Fruit fly (Drosophila melanogaster) whole organism: Measurements from ENCODE around the gene CG9775.
A peak's percentile ranks its signal among the peaks of the same experiment; 100 is the strongest.

ENCODE experiments used
- CG8478 ChIP-seq: fragments of >200 bp; optimal IDR thresholded peaks from 2 replicates; lab custom pipeline; 2018; ENCODE audit warnings: inconsistent platforms
- Dll ChIP-seq: fragments of >200 bp; optimal IDR thresholded peaks from 2 replicates; lab custom pipeline; 2017
- EcR ChIP-seq, 2 experiments: fragments of >200 bp; optimal IDR thresholded peaks; 2 replicates each; lab custom pipeline; 2017; ENCODE audit warnings: missing biosample characterization in 2 of 2, missing genetic modification characterization in 2 of 2, missing genetic modification reagents in 2 of 2
- pan ChIP-seq: fragments of >200 bp; optimal IDR thresholded peaks from 2 replicates; lab custom pipeline; 2017
- psq ChIP-seq: fragments of >200 bp; optimal IDR thresholded peaks from 2 replicates; lab custom pipeline; 2017
- usp ChIP-seq: fragments of >200 bp; optimal IDR thresholded peaks from 2 replicates; lab custom pipeline; 2017; ENCODE audit warnings: missing biosample characterization, missing genetic modification characterization, mixed read lengths

Gene CG9775

DNA sequence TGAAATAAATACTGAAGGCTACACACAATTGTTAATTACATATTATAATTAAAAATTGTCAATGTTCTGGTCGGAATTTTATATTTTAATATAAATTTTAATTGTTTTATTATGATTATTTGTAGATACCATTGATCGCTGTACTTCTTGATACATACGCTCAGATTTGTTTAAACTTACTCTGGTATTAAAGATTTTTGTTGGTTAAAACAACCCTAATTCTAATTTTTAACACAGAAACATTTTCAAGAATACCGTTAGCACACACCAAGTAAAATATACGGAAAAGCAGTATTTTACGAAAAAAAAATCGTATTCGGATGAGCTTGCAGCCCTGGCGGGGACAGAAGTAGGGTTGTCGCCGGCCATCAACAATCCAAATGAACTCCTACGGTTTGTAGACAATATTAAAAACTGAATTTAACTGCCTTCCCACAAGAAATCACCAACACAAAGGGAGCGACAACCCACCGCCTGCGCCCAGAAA is at the start of gene CG9775, which contains the start of the genes MED31 and slx1:
Gene CG9775 (minus strand): TSS at position 223 of the 487 bp plus-strand sequence.
Gene MED31 (plus strand): TSS at position 348 of the 487 bp plus-strand sequence.
Gene slx1 (plus strand): TSS at position 348 of the 487 bp plus-strand sequence.
- no peak for TF ChIP-seq Dll (lab: Kevin White, UChicago)
- TF ChIP-seq CG8478 (lab: Kevin White, UChicago) = no peak
- TF ChIP-seq usp (GFP tag; lab: Kevin White, UChicago) = no peak
- no peak for TF ChIP-seq pan (lab: Kevin White, UChicago)
- no peak for TF ChIP-seq EcR (GFP tag; optimal IDR thresholded peaks at IDR 0.05; lab: Kevin White, UChicago)
- TF ChIP-seq psq = no peak

DNA sequence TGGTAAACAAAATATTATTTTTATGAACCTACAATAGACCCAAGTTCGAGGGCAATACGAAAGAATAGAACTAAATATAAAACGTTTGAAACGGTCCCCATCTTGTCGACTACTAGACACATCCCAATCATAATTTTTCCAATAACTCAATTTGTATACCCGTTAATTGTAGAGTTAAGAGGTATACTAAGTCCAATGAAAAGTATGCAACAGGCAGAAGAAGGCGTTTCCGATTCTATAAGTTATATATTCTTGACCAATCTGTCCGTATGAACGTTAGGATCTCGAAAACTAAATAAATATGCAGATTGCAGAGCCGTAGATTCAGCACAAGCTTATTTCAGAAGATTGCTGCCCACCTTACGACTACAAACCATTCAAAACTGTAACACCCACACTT is 48.9 kb upstream of the CG9775 start, which contains the start of gene CG33927:
Gene CG33927 (minus strand): TSS at position 101 of the 400 bp plus-strand sequence.
- no peak for TF ChIP-seq CG8478 (lab: Kevin White, UChicago)
- no peak for TF ChIP-seq EcR (GFP tag; optimal IDR thresholded peaks at IDR 0.05; lab: Kevin White, UChicago)
- TF ChIP-seq Dll (lab: Kevin White, UChicago) = no peak
- no peak for TF ChIP-seq usp (GFP tag; lab: Kevin White, UChicago)
- TF ChIP-seq psq = no peak

DNA sequence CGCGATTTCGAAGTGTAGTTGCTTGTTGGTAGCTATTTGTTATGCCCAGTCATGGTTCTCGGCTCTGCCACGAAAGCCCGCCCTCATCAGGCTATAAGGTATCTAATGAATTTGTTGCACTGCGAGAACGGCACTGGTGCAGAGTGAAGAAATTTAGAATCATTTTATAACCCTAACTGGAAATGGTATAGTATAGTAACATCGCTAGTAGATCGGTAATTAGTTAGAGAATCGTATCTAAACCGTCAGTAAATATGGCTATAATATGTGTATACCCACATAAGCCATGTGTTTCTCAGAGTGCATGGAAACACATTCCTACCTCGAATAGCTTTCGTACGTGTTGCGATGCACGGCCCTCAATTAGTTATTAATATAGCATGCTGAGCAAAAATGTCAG is 45.6 kb upstream of the CG9775 start:
- TF ChIP-seq EcR (GFP tag; optimal IDR thresholded peaks at IDR 0.05; lab: Kevin White, UChicago) = no peak
- no peak for TF ChIP-seq pan (lab: Kevin White, UChicago)
- no peak for TF ChIP-seq usp (GFP tag; lab: Kevin White, UChicago)

DNA sequence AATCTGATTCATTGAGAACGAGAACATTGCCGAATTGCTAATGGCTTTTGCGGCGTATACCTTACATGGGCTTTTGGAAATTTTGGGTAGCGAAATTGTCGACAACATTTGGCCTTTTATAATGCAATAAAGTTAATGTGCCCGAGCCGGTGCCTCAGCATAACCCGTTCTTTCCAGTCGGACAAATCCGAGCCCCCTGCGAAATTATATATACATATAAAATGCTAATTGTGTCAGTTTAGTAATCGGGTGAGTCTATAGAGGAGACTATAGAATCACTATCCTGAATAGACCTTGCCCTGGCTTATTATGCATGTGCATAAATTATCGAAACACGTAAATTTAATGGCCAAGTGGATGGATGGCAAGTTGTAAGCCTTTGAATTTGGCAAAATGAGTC is 36.7 kb upstream of the CG9775 start:
- TF ChIP-seq usp (GFP tag; lab: Kevin White, UChicago) = no peak
- TF ChIP-seq Dll (lab: Kevin White, UChicago) = no peak
- TF ChIP-seq pan (lab: Kevin White, UChicago) = no peak
- no peak for TF ChIP-seq EcR (GFP tag; optimal IDR thresholded peaks at IDR 0.05; lab: Kevin White, UChicago)
- no peak for TF ChIP-seq CG8478 (lab: Kevin White, UChicago)
- no peak for TF ChIP-seq psq

DNA sequence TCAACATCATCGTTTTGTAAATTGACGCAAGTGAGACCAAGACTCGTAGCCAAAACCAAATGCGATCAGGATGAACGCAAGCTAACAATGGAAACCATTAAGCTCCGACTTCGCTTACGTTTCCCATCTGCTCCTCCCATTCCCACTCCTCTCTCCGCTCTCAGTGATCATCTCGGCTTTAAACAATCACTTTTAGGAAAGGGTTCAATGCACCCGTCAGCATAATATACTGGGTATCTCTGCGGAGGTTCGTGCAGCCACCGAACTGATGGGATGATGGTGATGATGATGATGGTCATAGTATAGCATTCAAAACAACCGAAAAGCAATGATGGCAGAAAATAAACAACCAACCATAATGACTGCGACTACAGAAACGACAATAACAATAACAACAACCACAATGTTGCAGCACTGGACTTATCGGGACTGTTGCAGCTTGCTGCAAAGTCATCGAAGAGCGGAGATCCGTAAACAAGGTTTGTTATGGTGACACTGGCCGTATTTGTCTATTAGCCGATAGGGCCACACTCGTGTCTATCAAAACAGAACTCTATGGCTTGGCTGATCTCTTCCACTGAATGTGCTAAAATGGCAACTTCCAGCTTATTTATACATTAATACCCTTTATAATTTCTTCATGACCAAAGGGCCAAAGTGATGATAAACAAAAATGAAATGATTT is 35.5 kb upstream of the CG9775 start:
- no peak for TF ChIP-seq CG8478 (lab: Kevin White, UChicago)
- TF ChIP-seq EcR (GFP tag; optimal IDR thresholded peaks at IDR 0.05; lab: Kevin White, UChicago) = peak in 1 of 2 experiments; percentile 51
- no peak for TF ChIP-seq Dll (lab: Kevin White, UChicago)
- TF ChIP-seq psq = no peak
- no peak for TF ChIP-seq usp (GFP tag; lab: Kevin White, UChicago)
- no peak for TF ChIP-seq pan (lab: Kevin White, UChicago)

DNA sequence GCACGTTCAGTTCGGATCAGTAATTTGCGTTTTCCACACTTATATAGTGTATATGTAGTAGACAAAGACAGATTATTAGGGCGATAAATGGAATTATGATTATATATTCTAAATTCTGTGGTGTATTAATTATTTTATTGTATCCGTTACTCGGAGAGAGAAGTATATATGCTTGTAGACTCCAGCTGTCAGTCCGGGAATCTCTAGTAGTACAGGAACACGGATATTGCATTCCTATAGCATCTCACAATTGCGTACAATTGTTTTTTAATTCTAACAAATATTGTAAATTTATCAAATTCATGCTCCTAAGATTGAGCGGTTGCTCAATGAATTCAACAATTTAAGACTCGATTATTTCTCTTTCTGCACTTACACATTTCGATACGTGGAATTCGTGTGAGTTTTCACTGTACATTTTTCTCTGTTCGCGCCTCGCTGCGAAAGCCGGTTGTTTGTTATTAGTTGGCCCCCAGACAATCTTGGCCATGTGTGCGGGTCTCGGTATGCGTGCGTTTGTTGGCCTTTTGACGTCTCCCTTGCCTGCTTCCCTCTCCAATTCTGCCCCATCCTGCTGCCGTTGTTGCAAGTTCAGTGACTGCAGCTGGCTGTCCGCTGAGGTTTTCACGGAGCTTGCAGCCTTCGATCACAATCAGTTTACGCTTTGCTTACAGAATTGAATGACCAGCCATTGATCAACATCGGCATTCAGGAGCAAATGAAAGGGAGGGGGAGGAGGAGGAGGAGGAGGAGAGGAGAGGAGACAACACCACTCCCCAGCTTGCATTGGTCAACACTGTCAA is 26.0 kb upstream of the CG9775 start:
- TF ChIP-seq EcR (GFP tag; optimal IDR thresholded peaks at IDR 0.05; lab: Kevin White, UChicago) (peak in 1 of 2 experiments; percentile 96), Dll (lab: Kevin White, UChicago) (no peak), CG8478 (lab: Kevin White, UChicago) (no peak), psq (no peak), usp (GFP tag; lab: Kevin White, UChicago) (no peak), pan (lab: Kevin White, UChicago) (no peak)

DNA sequence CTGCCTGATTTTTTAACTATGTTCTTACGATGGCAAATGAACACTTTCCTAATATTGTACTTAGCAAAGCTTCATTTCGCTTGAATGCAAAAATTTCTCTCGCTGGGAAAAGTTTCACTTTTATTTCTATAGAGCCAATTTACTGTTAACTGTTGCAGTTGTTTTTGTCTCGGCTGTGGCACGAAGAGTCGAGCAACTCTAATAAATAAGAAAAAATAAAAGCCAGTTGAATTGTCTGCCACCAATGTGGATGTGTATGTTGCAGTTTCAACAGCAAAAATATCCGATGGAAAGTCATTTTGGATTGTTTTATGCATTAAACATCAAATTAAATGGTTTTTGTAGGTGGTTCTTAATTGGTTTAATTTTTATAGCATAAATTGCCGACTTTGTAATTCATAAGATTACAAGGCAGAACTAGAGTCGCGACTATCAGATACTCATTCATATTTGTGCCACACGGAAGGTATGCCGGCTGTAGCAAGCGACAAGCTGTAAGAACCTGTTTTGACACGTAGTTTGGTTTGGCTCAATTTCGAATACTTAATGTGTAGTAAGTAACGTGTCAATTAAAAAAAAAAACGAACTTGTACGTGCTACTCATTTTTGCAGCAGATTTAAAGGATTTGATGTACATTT is 24.5 kb upstream of the CG9775 start:
- TF ChIP-seq pan (lab: Kevin White, UChicago) = no peak
- no peak for TF ChIP-seq Dll (lab: Kevin White, UChicago)
- TF ChIP-seq CG8478 (lab: Kevin White, UChicago) = no peak
- TF ChIP-seq EcR (GFP tag; optimal IDR thresholded peaks at IDR 0.05; lab: Kevin White, UChicago) = no peak
- no peak for TF ChIP-seq psq
- no peak for TF ChIP-seq usp (GFP tag; lab: Kevin White, UChicago)

DNA sequence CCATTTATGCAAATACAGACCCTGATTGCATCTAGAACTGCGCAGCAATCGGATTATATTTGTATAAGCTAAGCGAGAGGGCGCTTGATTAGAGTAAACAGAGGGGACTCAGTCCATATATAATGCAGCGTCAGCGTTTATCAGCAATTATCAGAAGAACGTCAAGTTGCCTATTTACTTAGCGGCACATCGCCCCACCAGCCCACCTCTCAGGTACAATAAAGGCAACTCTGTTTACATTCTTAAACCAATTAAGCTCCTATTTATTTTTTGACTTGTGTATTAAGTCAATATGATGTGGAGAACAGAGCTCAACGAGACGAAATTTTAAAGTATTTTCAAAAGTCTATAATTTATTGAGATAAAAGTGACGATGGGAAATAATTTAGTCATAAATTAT is 23.3 kb upstream of the CG9775 start:
- no peak for TF ChIP-seq Dll (lab: Kevin White, UChicago)
- TF ChIP-seq EcR (GFP tag; optimal IDR thresholded peaks at IDR 0.05; lab: Kevin White, UChicago) = no peak
- no peak for TF ChIP-seq psq
- TF ChIP-seq pan (lab: Kevin White, UChicago) = no peak

DNA sequence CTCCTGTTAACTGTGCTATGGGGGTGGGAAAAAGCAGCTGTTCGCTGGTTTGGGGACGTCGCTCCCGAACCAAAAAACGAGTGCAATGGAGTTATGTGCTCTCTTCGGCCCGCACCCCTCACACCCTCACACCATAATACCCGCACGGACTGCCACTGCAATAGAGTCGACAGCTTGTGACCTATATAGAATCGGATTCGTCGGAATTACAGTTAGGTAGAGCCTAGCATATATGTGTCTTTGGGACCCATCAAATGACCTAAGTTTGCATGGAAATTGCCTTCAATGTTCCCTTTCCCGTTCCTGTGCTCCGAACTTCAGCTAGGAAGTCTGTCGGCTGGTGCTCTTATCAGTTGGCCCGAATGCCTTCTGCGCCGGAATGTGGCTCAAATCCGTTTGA is 22.6 kb upstream of the CG9775 start:
- TF ChIP-seq CG8478 (lab: Kevin White, UChicago) = no peak
- TF ChIP-seq EcR (GFP tag; optimal IDR thresholded peaks at IDR 0.05; lab: Kevin White, UChicago) = no peak
- TF ChIP-seq usp (GFP tag; lab: Kevin White, UChicago) = no peak
- TF ChIP-seq psq = no peak
- TF ChIP-seq pan (lab: Kevin White, UChicago) = no peak
- no peak for TF ChIP-seq Dll (lab: Kevin White, UChicago)

DNA sequence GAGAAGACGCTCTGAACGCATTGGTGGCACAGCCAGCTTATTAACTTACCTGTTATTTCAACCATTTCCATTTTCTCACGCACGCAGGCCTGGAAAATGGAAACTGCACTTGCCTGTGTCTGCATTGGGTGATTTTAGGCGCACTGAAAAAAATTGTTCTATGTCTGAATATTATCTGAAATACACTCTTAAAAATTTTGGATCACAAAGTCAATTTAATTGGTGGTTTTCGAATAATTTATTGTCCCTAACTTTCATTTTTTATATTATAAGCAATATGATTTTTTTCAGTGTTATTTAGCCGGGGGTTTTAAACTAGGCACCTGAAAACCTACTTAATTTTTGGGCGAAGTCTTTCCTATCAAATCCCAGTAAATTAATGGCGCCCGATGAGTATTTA is 21.4 kb upstream of the CG9775 start:
- TF ChIP-seq Dll (lab: Kevin White, UChicago) (no peak), pan (lab: Kevin White, UChicago) (no peak), psq (no peak), CG8478 (lab: Kevin White, UChicago) (no peak), usp (GFP tag; lab: Kevin White, UChicago) (no peak), EcR (GFP tag; optimal IDR thresholded peaks at IDR 0.05; lab: Kevin White, UChicago) (no peak)

DNA sequence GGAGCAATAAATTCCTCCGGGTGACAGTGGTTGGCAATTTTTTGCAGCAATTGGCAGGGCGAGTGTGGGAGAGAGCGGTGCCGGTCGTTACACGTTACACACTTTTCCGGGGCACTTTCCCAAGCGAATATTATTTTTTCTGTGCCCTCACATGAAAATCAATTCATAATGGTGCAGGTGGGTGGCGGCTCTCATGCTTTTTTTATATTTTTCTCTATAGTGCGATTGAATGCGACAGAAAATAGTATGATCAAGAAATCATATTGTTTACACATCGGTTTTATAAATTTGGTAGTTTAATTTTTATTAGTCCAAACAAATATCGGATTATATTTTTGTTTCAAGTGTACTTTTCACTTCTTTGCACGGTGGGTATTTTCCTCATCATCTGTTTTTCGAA is 20.0 kb upstream of the CG9775 start:
- TF ChIP-seq usp (GFP tag; lab: Kevin White, UChicago) (no peak), CG8478 (lab: Kevin White, UChicago) (no peak), pan (lab: Kevin White, UChicago) (no peak)
